Fruit fly (Drosophila melanogaster): ENCODE results near the gene CG6738.
A peak's percentile ranks its signal among the peaks of the same experiment; 100 is the strongest.

dm6 chr3R:23148433-23148832, 49.1 kb downstream of the CG6738 start:
- TF ChIP-seq net (GFP tag; optimal IDR thresholded peaks at IDR 0.05) (no peak), CG6276 (GFP tag; optimal IDR thresholded peaks at IDR 0.05) (peak; percentile 5), CG1621 (tag; optimal IDR thresholded peaks at IDR 0.05) (peak; percentile 9), Eip93F (GFP tag; optimal IDR thresholded peaks at IDR 0.05) (no peak), OdsH (GFP tag; optimal IDR thresholded peaks at IDR 0.05) (peak; percentile 54), fd59A (GFP tag; optimal IDR thresholded peaks at IDR 0.05) (peak; percentile 56), CG11902 (GFP tag; optimal IDR thresholded peaks at IDR 0.05) (peak; percentile 62), Sox102F (GFP tag; optimal IDR thresholded peaks at IDR 0.05) (peak; percentile 73), CG32006 (GFP tag; optimal IDR thresholded peaks at IDR 0.05) (peak; percentile 39)
